Fruit fly (Drosophila melanogaster) whole organism, wandering third instar larva: ENCODE measurements around the gene CG4009.
A peak's percentile ranks its signal among the peaks of the same experiment; 100 is the strongest.

Source experiments
- Abd-B ChIP-seq: fragments of >200 bp; optimal IDR thresholded peaks from 2 replicates; lab custom pipeline; 2017; ENCODE audit warnings: missing biosample characterization, missing genetic modification characterization
- CG32264 ChIP-seq: fragments of 200-800 bp; sonication (Bioruptor generic); optimal IDR thresholded peaks from 2 replicates; lab custom pipeline; 2016; ENCODE audit warnings: missing biosample characterization, missing genetic modification characterization
- CG9705 ChIP-seq: fragments of 200-800 bp; sonication (Bioruptor generic); optimal IDR thresholded peaks from 2 replicates; lab custom pipeline; 2018; ENCODE audit warnings: missing biosample characterization, mild to moderate bottlenecking, missing genetic modification characterization
- CrebA ChIP-seq: fragments of 200-800 bp; sonication (Bioruptor generic); optimal IDR thresholded peaks from 2 replicates; lab custom pipeline; 2016; ENCODE audit warnings: missing biosample characterization, mild to moderate bottlenecking, missing genetic modification characterization, borderline replicate concordance
- Dfd ChIP-seq: fragments of >200 bp; optimal IDR thresholded peaks from 2 replicates; lab custom pipeline; 2017; ENCODE audit warnings: missing biosample characterization, missing genetic modification characterization
- Dif ChIP-seq: fragments of 200-275, 200-300 bp; sonication (Bioruptor generic); optimal IDR thresholded peaks from 2 replicates; lab custom pipeline; 2018; ENCODE audit warnings: missing biosample characterization, missing genetic modification characterization; ENCODE audit not compliant: partially characterized antibody
- GATAd ChIP-seq: sonication (Bioruptor generic); optimal IDR thresholded peaks from 2 replicates; lab custom pipeline; 2016; ENCODE audit warnings: missing biosample characterization, missing genetic modification characterization
- HLH106 ChIP-seq: fragments of 200-800 bp; optimal IDR thresholded peaks from 3 replicates; lab custom pipeline; 2019; ENCODE audit warnings: missing biosample characterization, mild to moderate bottlenecking, missing genetic modification characterization, moderate library complexity
- Hnf4 ChIP-seq: fragments of 200-800 bp; sonication (Bioruptor generic); optimal IDR thresholded peaks from 2 replicates; lab custom pipeline; 2016; ENCODE audit warnings: missing biosample characterization, mild to moderate bottlenecking, missing genetic modification characterization
- Hr78 ChIP-seq: fragments of >200 bp; optimal IDR thresholded peaks from 2 replicates; lab custom pipeline; 2017; ENCODE audit warnings: missing biosample characterization, missing genetic modification characterization
- Hr83 ChIP-seq: fragments of 200-300 bp; sonication (Bioruptor generic); optimal IDR thresholded peaks from 2 replicates; lab custom pipeline; 2016; ENCODE audit warnings: missing biosample characterization, mild to moderate bottlenecking, missing genetic modification characterization, moderate library complexity; ENCODE audit not compliant: poor library complexity, severe bottlenecking
- Jra ChIP-seq: sonication (Bioruptor generic); optimal IDR thresholded peaks from 2 replicates; lab custom pipeline; 2016; ENCODE audit warnings: missing biosample characterization, missing genetic modification characterization
- Mio ChIP-seq: sonication (Bioruptor generic); optimal IDR thresholded peaks from 2 replicates; lab custom pipeline; 2016; ENCODE audit warnings: missing biosample characterization, missing genetic modification characterization
- Myc ChIP-seq: fragments of >200 bp; optimal IDR thresholded peaks from 2 replicates; lab custom pipeline; 2017
- N ChIP-seq: fragments of >200 bp; optimal IDR thresholded peaks from 2 replicates; lab custom pipeline; 2018; ENCODE audit warnings: missing biosample characterization, missing external identifiers, missing genetic modification characterization
- OdsH ChIP-seq: fragments of 200-800 bp; sonication (Bioruptor generic); optimal IDR thresholded peaks from 2 replicates; lab custom pipeline; 2016; ENCODE audit warnings: missing biosample characterization, mild to moderate bottlenecking, missing genetic modification characterization
- Rel ChIP-seq, 2 experiments: fragments of 200-800 bp; sonication (Bioruptor generic) in 1 of 2; optimal IDR thresholded peaks; 2 replicates in 1 of 2; 3 replicates in 1 of 2; lab custom pipeline; 2016 to 2019; ENCODE audit warnings: mild to moderate bottlenecking in 2 of 2, missing biosample characterization in 2 of 2, missing genetic modification characterization in 2 of 2, moderate library complexity in 1 of 2
- Sp1 ChIP-seq: fragments of 200-800 bp; sonication (Bioruptor generic); optimal IDR thresholded peaks from 3 replicates; lab custom pipeline; 2019; ENCODE audit warnings: missing biosample characterization, mild to moderate bottlenecking, missing genetic modification characterization, moderate library complexity
- Vsx2 ChIP-seq: fragments of 200-300, 225-300 bp; sonication (Bioruptor generic); optimal IDR thresholded peaks from 2 replicates; lab custom pipeline; 2018; ENCODE audit warnings: missing biosample characterization, missing genetic modification characterization; ENCODE audit not compliant: partially characterized antibody
- br ChIP-seq: fragments of 200-800 bp; sonication (Bioruptor generic); optimal IDR thresholded peaks from 2 replicates; lab custom pipeline; 2016; ENCODE audit warnings: missing biosample characterization, missing genetic modification characterization
- brk ChIP-seq: fragments of 200-800 bp; sonication (Bioruptor generic); optimal IDR thresholded peaks from 2 replicates; lab custom pipeline; 2016; ENCODE audit warnings: missing biosample characterization, mild to moderate bottlenecking, missing genetic modification characterization
- dl ChIP-seq, 2 experiments: fragments of 175-275, 200-275 bp in 1 of 2; fragments of 200-275 bp in 1 of 2; sonication (Bioruptor generic); optimal IDR thresholded peaks; lab custom pipeline; 2018; ENCODE audit warnings: mild to moderate bottlenecking in 2 of 2, missing biosample characterization in 2 of 2, missing genetic modification characterization in 2 of 2, moderate library complexity in 2 of 2; ENCODE audit not compliant: partially characterized antibody in 2 of 2, insufficient read depth in 1 of 2
- dmrt93B ChIP-seq: fragments of 200-800 bp; sonication (Bioruptor generic); optimal IDR thresholded peaks from 2 replicates; lab custom pipeline; 2018; ENCODE audit warnings: missing biosample characterization, mild to moderate bottlenecking, missing genetic modification characterization
- dsf ChIP-seq: sonication (Bioruptor generic); optimal IDR thresholded peaks from 2 replicates; lab custom pipeline; 2016; ENCODE audit warnings: missing biosample characterization, missing genetic modification characterization, borderline replicate concordance
- ey ChIP-seq: fragments of 200-800 bp; sonication (Bioruptor generic); optimal IDR thresholded peaks from 2 replicates; lab custom pipeline; 2016; ENCODE audit warnings: missing biosample characterization, missing genetic modification characterization
- foxo ChIP-seq, 2 experiments: fragments of 200-800 bp; sonication (Bioruptor generic); optimal IDR thresholded peaks; 2 replicates in 1 of 2; 3 replicates in 1 of 2; lab custom pipeline; 2016 to 2017; ENCODE audit warnings: missing biosample characterization in 2 of 2, missing genetic modification characterization in 2 of 2
- fru ChIP-seq: fragments of 200-800 bp; sonication (Bioruptor generic); optimal IDR thresholded peaks from 3 replicates; lab custom pipeline; 2016; ENCODE audit warnings: missing biosample characterization, mild to moderate bottlenecking, missing genetic modification characterization
- h ChIP-seq: fragments of 200-800 bp; sonication (Bioruptor generic); optimal IDR thresholded peaks from 3 replicates; lab custom pipeline; 2016; ENCODE audit warnings: missing biosample characterization, mild to moderate bottlenecking, missing genetic modification characterization
- jim ChIP-seq: fragments of 175-275, 200-325 bp; sonication (Bioruptor generic); optimal IDR thresholded peaks from 2 replicates; lab custom pipeline; 2016; ENCODE audit warnings: missing biosample characterization, mild to moderate bottlenecking, missing genetic modification characterization
- lola ChIP-seq: fragments of >200 bp; optimal IDR thresholded peaks from 2 replicates; lab custom pipeline; 2017; ENCODE audit warnings: missing biosample characterization, missing genetic modification characterization
- pan ChIP-seq: fragments of >200 bp; optimal IDR thresholded peaks from 2 replicates; lab custom pipeline; 2017
- psq ChIP-seq: fragments of 200-800 bp; sonication (Bioruptor generic); optimal IDR thresholded peaks from 3 replicates; lab custom pipeline; 2017; ENCODE audit warnings: missing biosample characterization, mild to moderate bottlenecking, missing genetic modification characterization, moderate library complexity
- rgr ChIP-seq: fragments of 200-800 bp; sonication (Bioruptor generic); optimal IDR thresholded peaks from 3 replicates; lab custom pipeline; 2016; ENCODE audit warnings: missing biosample characterization, mild to moderate bottlenecking, missing genetic modification characterization
- sage ChIP-seq: fragments of 200-800 bp; sonication (Bioruptor generic); optimal IDR thresholded peaks from 2 replicates; lab custom pipeline; 2016; ENCODE audit warnings: missing biosample characterization, mild to moderate bottlenecking, missing genetic modification characterization
- sv ChIP-seq: fragments of 200-800 bp; sonication (Bioruptor generic); optimal IDR thresholded peaks from 3 replicates; lab custom pipeline; 2016; ENCODE audit warnings: missing biosample characterization, missing genetic modification characterization
- tai ChIP-seq: sonication (Bioruptor generic); optimal IDR thresholded peaks from 2 replicates; lab custom pipeline; 2016; ENCODE audit warnings: missing biosample characterization, missing genetic modification characterization
- usp ChIP-seq: fragments of >200 bp; optimal IDR thresholded peaks from 2 replicates; lab custom pipeline; 2017; ENCODE audit warnings: missing biosample characterization, missing genetic modification characterization
- woc ChIP-seq: sonication (Bioruptor generic); optimal IDR thresholded peaks from 2 replicates; lab custom pipeline; 2016; ENCODE audit warnings: missing biosample characterization, mild to moderate bottlenecking, missing genetic modification characterization

CG4009 gene

dm6 chr3R:17059811-17060169, 23.9 kb upstream of the CG4009 start:
- TF ChIP-seq Dif, result peak; percentile 34
- TF ChIP-seq br (GFP tag; lab: Kevin White, UChicago), result no peak
- TF ChIP-seq dl (GFP tag; optimal IDR thresholded peaks at IDR 0.05; lab: Kevin White, UChicago; ENCODE audit: insufficient read depth in 1 of 2, partially characterized antibody in 2 of 2), result peak in 1 of 2 experiments; percentile 27
- TF ChIP-seq N (GFP tag; lab: Kevin White, UChicago), result no peak
- TF ChIP-seq GATAd (GFP tag; lab: Kevin White, UChicago), result no peak

dm6 chr3R:17059100-17059810, 23.4 kb upstream of the CG4009 start:
- TF ChIP-seq Jra (GFP tag; lab: Kevin White, UChicago) (peak; percentile 46), Rel (GFP tag; optimal IDR thresholded peaks at IDR 0.05; lab: Kevin White, UChicago) (peak; percentile 23), Rel (tag; optimal IDR thresholded peaks at IDR 0.05; lab: Kevin White, UChicago) (no peak), CrebA (GFP tag; lab: Kevin White, UChicago) (peak; percentile 12), foxo (GFP tag; optimal IDR thresholded peaks at IDR 0.05; lab: Kevin White, UChicago) (peak in 1 of 2 experiments; percentile 67), Abd-B (GFP tag; lab: Kevin White, UChicago) (no peak), br (GFP tag; lab: Kevin White, UChicago) (peak; percentile 24), ey (GFP tag; lab: Kevin White, UChicago) (peak; percentile 70), Dfd (no peak), fru (peak; percentile 69), h (peak; percentile 38), Dif (peak; percentile 17), Vsx2 (GFP tag; lab: Kevin White, UChicago) (no peak), GATAd (GFP tag; lab: Kevin White, UChicago) (no peak), dl (GFP tag; optimal IDR thresholded peaks at IDR 0.05; lab: Kevin White, UChicago; ENCODE audit: insufficient read depth in 1 of 2, partially characterized antibody in 2 of 2) (peak in 1 of 2 experiments; percentile 58), Hr83 (peak; percentile 83), CG32264 (GFP tag; lab: Kevin White, UChicago) (no peak), pan (no peak), lola (GFP tag; lab: Kevin White, UChicago) (no peak), usp (no peak), HLH106 (peak; percentile 13), Sp1 (GFP tag; lab: Kevin White, UChicago) (peak; percentile 34), dmrt93B (GFP tag; lab: Kevin White, UChicago) (peak; percentile 60), N (GFP tag; lab: Kevin White, UChicago) (peak; percentile 72), brk (GFP tag; lab: Kevin White, UChicago) (peak; percentile 83), rgr (GFP tag; lab: Kevin White, UChicago) (peak; percentile 48), dsf (no peak), psq (GFP tag; lab: Kevin White, UChicago) (peak; percentile 53), sv (GFP tag; lab: Kevin White, UChicago) (no peak), sage (no peak), CG9705 (peak; percentile 22), OdsH (peak; percentile 60), Myc (lab: Kevin White, UChicago) (no peak), Mio (GFP tag; lab: Kevin White, UChicago) (no peak), woc (GFP tag; lab: Kevin White, UChicago) (no peak), Hr78 (GFP tag; lab: Kevin White, UChicago) (peak; percentile 14), tai (no peak), Hnf4 (GFP tag; lab: Kevin White, UChicago) (no peak), jim (GFP tag; lab: Kevin White, UChicago) (peak; percentile 56)

- TF ChIP-seq HLH106 (peak; percentile 4), rgr (GFP tag; lab: Kevin White, UChicago) (peak; percentile 6), foxo (GFP tag; optimal IDR thresholded peaks at IDR 0.05; lab: Kevin White, UChicago) (peak in 1 of 2 experiments; percentile 38), Vsx2 (GFP tag; lab: Kevin White, UChicago) (no peak)
- TF ChIP-seq, all 38 proteins: peak for 3
Observed at dm6 chr3R:17056905-17057251, 21.0 kb upstream of the CG4009 start.
